Fruit fly (Drosophila melanogaster) whole organism, larva: ENCODE data around the gene CG11672.

ENCODE experiments used
- noc ChIP-seq: fragments of 200-800 bp; sonication (Bioruptor generic); optimal IDR thresholded peaks from 3 replicates; lab custom pipeline; 2019; ENCODE audit warnings: missing biosample characterization, mild to moderate bottlenecking, missing genetic modification characterization, moderate library complexity

The CG11672 gene

DNA sequence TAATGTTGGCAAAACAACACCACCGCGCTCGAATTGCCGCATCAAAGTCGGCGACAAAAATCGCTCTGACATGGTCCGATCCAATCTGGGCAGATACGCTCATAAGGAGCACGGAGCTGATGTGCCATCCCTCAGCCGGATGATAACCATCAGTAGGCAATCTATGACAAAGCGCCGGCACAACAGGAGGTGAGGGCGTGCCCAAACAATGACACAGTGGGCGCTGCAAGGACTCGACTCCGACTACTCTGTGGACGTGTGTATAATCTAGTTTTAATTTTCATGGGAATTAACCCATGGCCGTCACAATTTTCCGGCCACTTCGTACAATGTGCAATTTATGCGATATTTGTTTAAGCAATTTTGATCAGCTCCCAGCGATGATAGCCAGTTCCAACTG is 15.3 kb downstream of the CG11672 start:
- TF ChIP-seq noc (tag; lab: Kevin White, UChicago) = no peak

DNA sequence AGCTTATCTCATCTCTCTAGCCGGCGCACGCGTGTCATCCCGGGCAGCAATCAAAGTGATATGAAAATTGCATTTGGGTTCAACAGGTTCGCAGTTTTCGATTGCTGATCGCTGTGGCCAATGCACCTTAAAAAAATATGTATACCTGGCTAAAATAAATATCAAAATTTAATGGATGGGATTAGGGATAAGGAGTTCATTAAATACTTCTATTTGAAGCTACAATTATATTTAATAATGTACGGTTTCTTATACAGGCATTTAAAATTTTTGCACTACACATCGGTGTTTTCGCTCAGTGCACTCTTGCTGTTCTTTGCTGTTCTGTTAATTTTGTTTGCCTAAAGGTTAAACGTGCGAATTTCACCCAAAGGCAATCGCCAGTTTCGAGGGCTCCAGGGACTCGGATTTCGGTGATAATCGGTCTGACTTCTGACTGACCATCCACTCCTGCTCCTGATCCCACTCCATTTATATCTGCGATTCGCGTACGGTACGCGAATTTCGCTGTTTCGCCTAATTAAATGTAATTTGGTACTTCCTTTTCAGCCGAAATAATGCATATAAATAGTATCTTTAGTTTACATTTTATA is 17.7 kb downstream of the CG11672 start:
- TF ChIP-seq noc (tag; lab: Kevin White, UChicago) = no peak

DNA sequence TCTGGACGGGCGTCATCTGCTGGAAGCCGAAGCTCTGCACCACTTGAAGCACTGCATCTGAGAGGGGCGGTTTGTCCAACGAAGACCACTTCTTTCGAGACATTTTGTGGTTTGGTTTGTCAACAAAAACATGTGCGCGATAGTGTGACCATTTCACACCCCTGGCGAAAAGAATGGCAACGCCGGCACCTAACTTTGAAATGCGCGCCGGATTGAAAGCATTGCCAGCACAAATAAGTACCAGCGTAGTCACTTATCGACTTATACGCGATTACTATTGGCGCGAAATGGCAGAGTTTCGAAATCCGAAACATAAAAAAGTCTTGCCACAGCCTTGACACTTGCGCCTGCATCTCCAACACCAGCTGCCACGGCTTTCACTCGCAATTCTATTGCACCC is 20.6 kb downstream of the CG11672 start, which contains the start of gene CG9630:
CG9630 (minus strand) TSS at position 157 of the 400 bp plus-strand sequence.
- no peak for TF ChIP-seq noc (tag; lab: Kevin White, UChicago)

DNA sequence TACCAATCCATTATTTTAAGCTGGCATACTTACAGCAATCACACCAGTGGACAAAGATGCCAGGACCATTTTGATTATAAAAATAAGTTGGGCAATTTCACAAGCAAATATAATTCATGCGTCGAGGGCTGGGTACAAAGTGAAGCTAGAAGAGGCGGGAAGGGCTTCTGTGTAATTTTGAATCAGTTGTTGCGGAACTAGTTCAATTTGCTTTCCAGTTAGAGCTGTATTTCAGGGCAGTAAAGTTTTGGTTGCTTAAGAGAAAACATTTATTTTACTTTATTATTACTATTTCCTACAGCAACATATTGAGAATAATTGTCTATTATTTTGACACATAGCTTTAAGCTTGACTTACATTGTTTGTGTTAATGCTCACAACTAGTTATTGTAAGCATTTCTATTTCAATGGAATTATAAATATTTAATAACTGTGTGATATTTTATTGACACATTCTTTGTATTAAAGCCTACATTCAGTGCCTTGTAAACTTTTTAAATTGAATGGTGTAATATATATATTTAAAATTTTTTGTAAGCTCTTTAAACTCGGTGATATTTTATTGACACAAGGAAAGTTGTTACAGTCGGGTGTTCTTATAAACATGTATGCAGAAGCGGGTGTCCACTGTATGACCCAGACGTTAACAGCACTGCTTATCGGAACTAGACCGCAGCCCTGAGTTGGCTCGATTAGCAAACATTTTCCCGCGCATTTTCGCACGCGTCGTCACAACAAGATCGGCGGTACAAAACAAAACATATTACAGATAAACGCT is 25.9 kb downstream of the CG11672 start, which contains the start of the genes RPA1 and Mcm2:
RPA1 (minus strand) TSS at position 150 of the 779 bp plus-strand sequence.
Mcm2 (plus strand) TSS at position 669 of the 779 bp plus-strand sequence.
- peak; percentile 81 for TF ChIP-seq noc (tag; lab: Kevin White, UChicago)

DNA sequence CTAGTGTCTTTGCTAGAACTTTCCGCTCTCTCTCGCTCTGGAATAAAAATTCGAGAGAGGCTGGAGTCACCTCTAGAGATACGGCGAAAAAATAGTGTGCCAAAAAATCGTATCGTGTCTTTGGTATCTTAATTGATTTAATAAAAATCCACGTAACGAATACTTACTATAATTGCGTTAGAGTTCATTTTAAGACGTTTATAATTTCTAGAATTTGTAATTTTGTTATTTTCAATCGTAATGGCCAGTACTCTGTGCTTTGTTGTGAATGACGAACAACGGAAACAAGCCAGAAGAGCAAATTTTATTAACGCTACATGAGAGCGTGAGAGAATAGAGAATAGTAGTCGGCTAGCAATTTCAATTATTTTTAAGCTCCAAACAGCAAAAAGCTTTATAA is 28.7 kb downstream of the CG11672 start:
- no peak for TF ChIP-seq noc (tag; lab: Kevin White, UChicago)

DNA sequence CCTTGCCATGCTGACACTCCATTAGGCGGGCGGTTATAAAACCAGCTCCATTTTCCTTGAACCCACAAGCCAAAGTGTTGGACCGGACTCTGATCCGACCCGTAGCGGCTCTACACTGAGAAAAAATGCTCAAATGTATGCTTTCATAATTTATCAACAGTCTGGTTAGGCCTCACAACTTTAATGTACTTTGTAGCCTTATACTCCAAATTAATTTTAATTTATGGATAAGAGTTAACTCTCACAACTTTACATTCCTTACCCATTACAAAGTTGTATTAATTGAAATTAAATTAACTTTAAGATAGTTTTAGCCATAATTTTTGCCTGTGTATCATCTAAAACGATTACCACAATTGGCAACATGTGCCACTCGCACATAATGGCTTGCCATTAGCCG is 34.3 kb downstream of the CG11672 start:
- TF ChIP-seq noc (tag; lab: Kevin White, UChicago) = no peak

DNA sequence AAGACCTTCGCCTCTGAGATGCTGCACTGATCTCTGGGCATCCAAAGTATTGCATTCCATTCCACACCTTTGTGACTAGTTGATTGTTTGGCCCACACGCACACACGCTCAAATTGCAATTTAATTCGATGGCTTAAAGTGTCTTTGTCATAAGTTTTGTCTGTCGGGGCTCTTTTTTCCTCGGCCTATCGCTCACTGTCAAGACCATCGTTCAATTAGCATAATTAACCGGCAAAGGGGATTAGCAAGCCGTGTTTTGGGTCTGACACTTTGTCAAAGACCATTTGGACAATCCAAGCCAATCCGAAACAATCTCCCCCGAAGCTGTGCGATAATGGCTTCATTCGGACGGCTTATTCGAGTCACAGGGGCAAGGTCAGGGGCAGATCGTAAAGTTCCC is 36.0 kb downstream of the CG11672 start:
- TF ChIP-seq noc (tag; lab: Kevin White, UChicago) = no peak

DNA sequence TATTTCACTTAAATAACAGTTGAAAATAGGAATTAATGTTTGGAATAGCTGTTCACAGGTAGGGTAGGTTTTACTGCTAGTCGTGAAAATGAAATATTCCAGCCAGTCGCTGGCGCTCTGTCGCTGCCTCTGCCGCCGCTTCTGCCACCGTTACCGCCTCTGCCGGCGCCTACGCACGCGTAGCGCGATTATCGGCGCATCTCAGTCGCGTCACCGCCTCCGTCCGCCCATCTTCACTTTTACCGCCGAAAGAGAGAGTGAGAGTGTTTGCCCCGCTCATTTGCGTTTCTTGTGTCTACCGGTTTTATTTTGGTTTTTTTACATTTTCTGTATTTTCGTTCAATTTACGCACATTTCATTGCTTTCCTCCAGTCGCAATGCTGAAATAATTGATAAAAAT is 38.8 kb downstream of the CG11672 start:
- TF ChIP-seq noc (tag; lab: Kevin White, UChicago) = no peak

DNA sequence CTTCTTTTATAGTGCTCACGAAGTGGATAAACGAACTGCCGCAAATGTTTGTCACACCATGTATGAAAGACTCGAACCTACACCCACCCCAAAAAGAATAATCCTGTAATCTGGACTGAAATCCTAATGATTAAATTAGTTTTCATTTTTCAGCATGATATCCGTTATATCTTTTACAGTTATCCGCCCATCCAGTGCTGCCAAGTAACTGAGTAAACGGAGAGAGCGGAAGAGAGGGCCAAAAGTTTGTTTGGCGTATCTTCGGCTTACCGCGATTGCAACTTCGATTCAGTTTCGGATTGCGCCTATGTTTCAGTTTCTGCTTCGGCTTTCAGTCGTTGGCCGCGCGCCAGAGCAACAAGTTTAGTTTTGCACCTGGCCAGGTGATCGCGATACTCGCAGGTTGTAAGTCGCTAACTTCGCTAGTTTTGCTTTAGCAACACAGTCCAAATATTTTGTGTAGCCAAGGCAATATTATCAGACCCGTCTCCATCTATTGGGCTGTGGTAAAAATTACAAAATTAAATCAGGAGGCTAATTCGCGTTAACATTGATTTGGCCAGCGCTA is 40.1 kb downstream of the CG11672 start, which contains the start of gene mtg:
mtg (plus strand) TSS at position 332 of the 568 bp plus-strand sequence.
- TF ChIP-seq noc (tag; lab: Kevin White, UChicago) = no peak

DNA sequence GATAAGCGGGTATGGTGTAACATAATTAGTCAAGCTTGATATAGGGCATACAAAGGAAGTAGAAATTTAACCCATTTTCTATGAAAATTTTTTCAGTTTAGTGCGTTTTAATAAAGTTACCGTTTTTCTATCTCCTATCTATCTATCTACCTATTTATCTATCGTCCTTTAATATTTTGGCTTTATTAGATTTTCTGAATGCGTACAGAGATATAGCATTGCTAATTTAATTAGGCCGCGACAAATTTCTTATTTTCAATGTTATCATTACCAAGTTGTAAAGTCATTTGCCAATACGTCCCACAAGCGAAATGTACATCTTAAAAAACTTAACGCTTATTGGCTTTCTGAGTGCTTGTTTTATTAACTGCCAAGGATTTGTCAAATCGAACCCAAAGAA is 42.2 kb downstream of the CG11672 start, which contains the start of gene CG15864:
CG15864 (plus strand) TSS at position 301 of the 400 bp plus-strand sequence.
- TF ChIP-seq noc (tag; lab: Kevin White, UChicago) = no peak

DNA sequence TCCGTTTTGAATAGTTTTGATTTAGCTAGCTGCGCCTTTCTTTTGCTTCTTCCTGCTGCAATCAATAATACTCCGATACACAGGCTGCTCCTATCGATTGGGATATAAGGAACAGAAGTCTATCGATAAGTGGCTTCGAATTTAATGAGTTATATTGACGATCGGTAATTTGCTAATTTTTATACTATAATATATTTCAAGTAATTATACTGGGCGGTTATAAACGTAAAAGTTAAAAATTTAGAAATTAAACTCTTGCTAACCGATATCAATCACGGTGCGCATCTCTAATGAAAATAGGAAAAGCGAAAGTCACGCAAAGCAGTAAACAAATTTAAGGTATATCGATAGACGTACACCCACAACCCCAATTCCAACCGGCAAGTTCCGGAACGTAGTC is 46.7 kb downstream of the CG11672 start, which contains the start of the genes CG9636, CG18749 and CG33722:
CG9636 (minus strand) TSS at position 73 of the 400 bp plus-strand sequence.
CG18749 (plus strand) TSS at position 336 of the 400 bp plus-strand sequence.
CG33722 (plus strand) TSS at position 336 of the 400 bp plus-strand sequence.
- TF ChIP-seq noc (tag; lab: Kevin White, UChicago) = peak; percentile 74

DNA sequence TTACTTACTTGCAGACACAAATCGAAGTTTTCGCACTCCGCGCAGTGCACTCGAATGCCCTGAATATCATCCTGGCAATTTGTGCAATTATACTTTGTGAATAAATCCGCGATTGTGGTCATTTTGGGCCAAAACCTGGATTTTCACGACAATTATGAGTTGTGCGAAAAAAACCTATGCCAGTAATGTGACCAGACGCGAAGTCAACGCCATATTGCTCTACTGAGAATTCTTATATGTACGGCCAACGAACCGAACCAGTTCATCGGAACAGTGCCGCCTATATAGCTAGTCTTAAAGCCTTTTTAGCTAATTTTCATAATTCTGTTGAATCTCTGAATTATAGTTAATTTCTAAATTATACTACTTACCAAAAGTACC is 50.1 kb downstream of the CG11672 start, which contains the start of gene Ada2b:
Ada2b (minus strand) TSS at position 214 of the 381 bp plus-strand sequence.
- no peak for TF ChIP-seq noc (tag; lab: Kevin White, UChicago)

DNA sequence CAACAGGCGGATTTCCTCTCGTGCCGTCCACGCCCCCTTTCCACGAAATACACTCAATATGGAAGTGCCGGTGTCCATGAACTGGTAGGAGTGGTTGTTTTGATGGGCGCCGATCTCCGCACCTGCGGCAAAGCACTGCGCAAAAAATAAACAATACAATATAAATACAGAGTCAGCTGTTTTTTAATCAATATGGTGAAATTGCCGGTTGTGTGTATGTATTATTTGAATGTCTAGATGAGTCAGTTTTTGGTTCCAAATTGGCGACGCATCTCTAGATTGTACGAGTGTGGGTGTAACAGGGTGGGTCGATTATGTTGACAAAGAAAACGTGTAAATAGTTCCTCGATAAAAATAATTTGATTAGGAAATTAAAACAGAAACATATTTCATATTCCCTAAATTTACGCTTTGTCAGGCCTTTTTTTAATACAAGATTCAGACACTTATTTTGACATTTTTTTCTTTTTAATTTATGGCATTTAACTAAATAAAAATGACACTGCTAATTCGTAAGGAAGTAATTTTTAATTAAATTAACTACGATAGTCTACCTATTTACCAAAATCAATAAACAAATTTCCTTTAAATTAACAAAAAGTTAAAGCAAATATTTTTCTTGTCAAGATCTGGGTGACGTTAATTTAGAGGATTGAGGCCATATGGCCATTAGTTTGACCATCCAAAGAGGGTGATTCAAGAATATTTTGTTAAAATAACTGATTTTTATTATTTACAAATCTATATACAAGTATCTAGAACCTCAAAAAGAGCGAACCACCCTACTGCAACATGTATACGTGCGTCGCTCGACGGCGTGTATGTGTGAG is 50.7 kb downstream of the CG11672 start:
- peak; percentile 93 for TF ChIP-seq noc (tag; lab: Kevin White, UChicago)
